Worm (Caenorhabditis elegans): ENCODE results near the gene gmpr-1.
A peak's percentile ranks its signal among the peaks of the same experiment; 100 is the strongest.

gmpr-1 gene

DNA sequence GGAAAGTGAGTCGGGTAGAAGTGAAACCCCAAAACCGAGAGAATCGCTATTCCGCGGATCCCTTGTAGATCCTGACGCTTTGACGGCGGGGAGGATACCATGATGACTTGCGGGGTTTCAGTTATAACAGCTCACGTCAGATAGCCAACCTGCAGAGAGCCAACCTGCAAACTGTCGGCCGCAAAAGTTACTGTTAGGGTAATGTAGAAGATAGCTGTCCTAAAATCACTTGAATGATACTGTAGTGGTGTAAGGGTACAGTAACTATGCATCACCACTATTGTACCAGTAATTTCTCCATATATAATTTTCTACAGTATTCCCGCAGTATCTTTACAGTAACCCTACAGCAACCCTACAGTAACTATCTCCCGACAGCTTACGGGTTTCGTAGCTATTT is 38.7 kb downstream of the gmpr-1 start, which contains the start of gene oac-12:
oac-12 (minus strand) TSS at position 101 of the 400 bp plus-strand sequence.
- TF ChIP-seq zag-1 (tag; optimal IDR thresholded peaks at IDR 0.05) (no peak), alr-1 (tag; optimal IDR thresholded peaks at IDR 0.05) (no peak), sem-4 (tag; optimal IDR thresholded peaks at IDR 0.05) (no peak), C34F6.9 (tag; optimal IDR thresholded peaks at IDR 0.05) (no peak), ZK546.5 (tag; optimal IDR thresholded peaks at IDR 0.05) (no peak), mab-5 (tag; optimal IDR thresholded peaks at IDR 0.05) (no peak), Y55F3AM.14 (GFP tag; optimal IDR thresholded peaks at IDR 0.05) (no peak), F13H6.1 (tag; optimal IDR thresholded peaks at IDR 0.05) (no peak), nhr-237 (tag; optimal IDR thresholded peaks at IDR 0.05) (no peak), sma-9 (GFP tag; optimal IDR thresholded peaks at IDR 0.05) (no peak), sma-9 (tag; optimal IDR thresholded peaks at IDR 0.05) (no peak), elt-3 (tag; optimal IDR thresholded peaks at IDR 0.05) (no peak), fos-1 (tag; optimal IDR thresholded peaks at IDR 0.05) (no peak), nhr-129 (tag; optimal IDR thresholded peaks at IDR 0.05) (no peak), lin-11 (tag; optimal IDR thresholded peaks at IDR 0.05) (no peak), lsy-2 (tag; optimal IDR thresholded peaks at IDR 0.05) (no peak)

DNA sequence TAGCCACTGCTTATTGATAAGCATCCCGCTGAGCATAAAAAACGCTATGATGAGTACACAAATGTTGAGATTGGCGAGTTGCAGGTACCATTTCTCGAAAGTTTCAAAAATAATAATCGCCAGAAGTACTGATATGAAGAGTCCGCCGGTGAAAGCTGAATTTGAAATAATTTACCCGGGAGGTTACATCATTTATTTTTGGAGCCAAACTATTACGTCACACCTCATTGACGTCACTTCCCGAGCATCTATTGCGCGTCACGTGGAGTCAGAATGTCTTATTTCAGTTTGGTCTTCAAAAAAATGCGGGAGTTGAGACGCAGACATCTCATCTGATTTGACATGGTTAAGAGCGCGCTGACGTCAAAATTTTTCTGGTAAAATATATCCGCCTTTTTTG is 40.4 kb downstream of the gmpr-1 start:
- TF ChIP-seq C34F6.9 (tag; optimal IDR thresholded peaks at IDR 0.05) (no peak), egl-27 (tag; optimal IDR thresholded peaks at IDR 0.05) (no peak), lsy-2 (tag; optimal IDR thresholded peaks at IDR 0.05) (no peak), ztf-1 (GFP tag; conservative IDR thresholded peaks at IDR 0.05) (no peak), nhr-11 (tag; optimal IDR thresholded peaks at IDR 0.05) (no peak)

DNA sequence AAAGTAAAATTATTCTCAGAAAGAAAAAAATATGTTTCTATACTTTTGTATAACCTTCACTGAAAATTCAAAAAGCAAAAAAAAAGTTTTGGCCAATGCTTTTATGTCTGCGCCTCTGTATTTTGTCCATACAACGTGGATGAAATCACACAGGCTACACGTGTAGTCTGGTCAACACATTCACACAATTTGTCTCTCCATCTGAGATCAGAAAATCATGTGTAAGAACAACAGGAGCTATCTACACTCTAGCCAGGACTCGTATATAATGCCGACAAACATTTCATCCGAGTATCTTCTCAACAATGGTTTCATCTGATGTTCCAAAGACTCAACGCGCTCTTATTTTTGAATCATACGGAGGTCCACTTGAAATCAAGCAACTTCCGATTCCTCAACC is 44.3 kb downstream of the gmpr-1 start, which contains the start of gene D2063.1:
D2063.1 (plus strand) TSS at position 281 of the 400 bp plus-strand sequence.
- TF ChIP-seq nhr-129 (tag; optimal IDR thresholded peaks at IDR 0.05) (peak; percentile 3), fos-1 (tag; optimal IDR thresholded peaks at IDR 0.05) (no peak)

DNA sequence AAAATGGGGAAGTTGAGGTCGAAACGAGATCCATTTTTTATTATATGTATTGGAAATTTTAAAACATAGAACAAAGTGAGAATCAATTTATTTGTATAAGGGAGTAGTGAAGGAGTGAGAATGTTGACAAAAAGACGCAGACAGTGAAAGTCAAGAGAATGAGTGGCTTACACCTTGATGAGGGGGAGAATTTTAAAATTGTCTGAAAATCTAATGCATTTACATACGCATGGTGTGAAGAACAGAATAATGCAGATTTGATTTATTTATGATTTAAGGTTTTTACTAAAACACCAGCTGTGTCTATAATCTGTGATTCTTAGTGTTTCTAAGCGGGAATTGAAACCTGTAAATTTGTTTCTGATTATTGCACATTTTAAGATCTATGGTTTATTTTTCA is 45.8 kb downstream of the gmpr-1 start, which contains the start of gene nhr-125:
nhr-125 (minus strand) TSS at position 101 of the 400 bp plus-strand sequence.
- TF ChIP-seq unc-62 (GFP tag; optimal IDR thresholded peaks at IDR 0.05) = no peak

DNA sequence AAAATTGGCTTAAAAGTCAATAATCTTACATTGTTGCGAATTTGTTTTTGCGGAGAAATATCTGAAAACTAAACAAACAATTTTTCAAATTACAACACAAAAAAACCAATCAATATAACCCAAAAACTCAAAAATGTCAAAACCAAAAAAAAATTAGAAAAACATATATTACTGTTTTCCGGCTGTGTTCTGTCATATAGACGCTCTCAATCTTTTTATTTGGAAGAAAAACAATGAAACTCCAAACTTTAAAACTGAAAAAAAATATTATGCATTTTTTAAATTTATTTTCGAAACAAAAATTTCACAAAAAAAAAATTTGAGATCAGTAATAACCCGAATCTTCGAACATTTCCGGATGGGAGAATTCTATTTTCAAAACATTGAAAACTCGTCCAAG is 48.5 kb downstream of the gmpr-1 start, which contains the start of gene R02D1.2:
R02D1.2 (minus strand) TSS at position 101 of the 400 bp plus-strand sequence.
- TF ChIP-seq nhr-21 (tag; optimal IDR thresholded peaks at IDR 0.05) (no peak), Y55F3AM.14 (GFP tag; optimal IDR thresholded peaks at IDR 0.05) (no peak), sem-4 (tag; optimal IDR thresholded peaks at IDR 0.05) (no peak), dmd-4 (tag; optimal IDR thresholded peaks at IDR 0.05) (no peak), unc-39 (tag; optimal IDR thresholded peaks at IDR 0.05) (no peak), nhr-77 (tag; optimal IDR thresholded peaks at IDR 0.05) (no peak), mab-5 (tag; optimal IDR thresholded peaks at IDR 0.05) (no peak), egl-27 (tag; optimal IDR thresholded peaks at IDR 0.05) (no peak)

DNA sequence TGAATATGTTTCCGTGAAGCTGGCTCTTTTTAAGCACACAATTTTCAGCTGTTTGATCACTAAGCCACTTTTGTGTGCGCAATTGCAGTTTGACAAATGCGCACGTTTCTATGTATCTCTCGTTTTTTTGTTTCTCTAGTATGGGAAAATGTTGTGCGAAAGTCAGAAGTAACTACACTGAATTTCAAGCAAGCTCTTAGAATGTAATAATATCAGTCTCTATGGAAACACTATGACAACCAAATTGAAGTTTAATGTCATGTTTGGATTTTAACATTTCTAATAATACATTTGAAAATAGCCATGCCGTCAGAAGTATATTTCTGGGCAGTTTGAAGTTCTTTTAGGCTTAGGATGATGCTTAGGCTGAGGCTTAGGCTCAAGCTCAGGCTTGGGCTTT is 51.3 kb downstream of the gmpr-1 start, which contains the start of gene ZC132.9:
ZC132.9 (minus strand) TSS at position 101 of the 400 bp plus-strand sequence.
- TF ChIP-seq nhr-11 (tag; optimal IDR thresholded peaks at IDR 0.05) (no peak), lin-39 (tag; optimal IDR thresholded peaks at IDR 0.05) (no peak), nhr-77 (tag; optimal IDR thresholded peaks at IDR 0.05) (no peak), egl-27 (tag; optimal IDR thresholded peaks at IDR 0.05) (no peak), elt-1 (tag; optimal IDR thresholded peaks at IDR 0.05) (no peak), zag-1 (tag; optimal IDR thresholded peaks at IDR 0.05) (no peak), unc-39 (tag; optimal IDR thresholded peaks at IDR 0.05) (no peak), ceh-16 (tag; optimal IDR thresholded peaks at IDR 0.05) (no peak), unc-62 (GFP tag; optimal IDR thresholded peaks at IDR 0.05) (no peak), nhr-25 (tag; optimal IDR thresholded peaks at IDR 0.05) (no peak), ZK546.5 (tag; optimal IDR thresholded peaks at IDR 0.05) (no peak), sem-4 (tag; optimal IDR thresholded peaks at IDR 0.05) (no peak), C34F6.9 (tag; optimal IDR thresholded peaks at IDR 0.05) (no peak), unc-55 (GFP tag; optimal IDR thresholded peaks at IDR 0.05) (no peak), mdl-1 (tag; optimal IDR thresholded peaks at IDR 0.05) (no peak), lin-11 (tag; optimal IDR thresholded peaks at IDR 0.05) (no peak)
